Fruit fly (Drosophila melanogaster): ENCODE measurements around the gene OtopLa.

OtopLa gene

dm6 chrX:5593868-5594267 is 54.4 kb downstream of the OtopLa start, which contains the start of gene Vsx1 (continued):
- TF ChIP-seq sr (GFP tag; IDR thresholded peaks at IDR 0.05), result peak; percentile 55; the same call in 1 of the 3 replicates
- TF ChIP-seq seq (GFP tag; IDR thresholded peaks at IDR 0.05), result peak; percentile 56; the same call in 1 of the 2 replicates
- TF ChIP-seq twi (tag; optimal IDR thresholded peaks at IDR 0.05), result peak; percentile 27
- TF ChIP-seq crol (GFP tag; IDR thresholded peaks at IDR 0.05), result peak; percentile 64
- peak; percentile 35; the same call in 1 of the 3 replicates for TF ChIP-seq knrl (GFP tag; IDR thresholded peaks at IDR 0.05; ENCODE audit: partially characterized antibody)
- peak; percentile 96 for TF ChIP-seq Nf-YB (GFP tag; optimal IDR thresholded peaks at IDR 0.05)
- 0 out of 3 replicates have a peak, but pooled peaks have one; percentile 36 for TF ChIP-seq CG16813 (GFP tag; IDR thresholded peaks at IDR 0.05; ENCODE audit: partially characterized antibody)
- peak; percentile 95 for TF ChIP-seq phol (tag; optimal IDR thresholded peaks at IDR 0.05)
- TF ChIP-seq Scr (GFP tag; IDR thresholded peaks at IDR 0.05; ENCODE audit: partially characterized antibody), result no peak
- no peak for TF ChIP-seq Dll (GFP tag; IDR thresholded peaks at IDR 0.05; ENCODE audit: partially characterized antibody)
- TF ChIP-seq CG10321 (GFP tag; IDR thresholded peaks at IDR 0.05), result peak; percentile 98
- TF ChIP-seq CG42726 (GFP tag; IDR thresholded peaks at IDR 0.05; ENCODE audit: partially characterized antibody), result peak; percentile 61; the same call in 1 of the 2 replicates
- peak; percentile 70 for TF ChIP-seq zen (tag; optimal IDR thresholded peaks at IDR 0.05)
- no peak for TF ChIP-seq CG17829 (tag; optimal IDR thresholded peaks at IDR 0.05)
- peak; percentile 97 for TF ChIP-seq Nf-YC (tag; optimal IDR thresholded peaks at IDR 0.05)
- no peak for TF ChIP-seq nerfin-2 (GFP tag; IDR thresholded peaks at IDR 0.05; ENCODE audit: partially characterized antibody)
- peak; percentile 59 for TF ChIP-seq Deaf1 (tag; optimal IDR thresholded peaks at IDR 0.05)

- TF ChIP-seq wor (GFP tag; IDR thresholded peaks at IDR 0.05) (no peak), Kr (GFP tag; optimal IDR thresholded peaks at IDR 0.05) (no peak), NC2α (GFP tag; optimal IDR thresholded peaks at IDR 0.05) (no peak), prd (optimal IDR thresholded peaks at IDR 0.05) (no peak), prd (GFP tag; IDR thresholded peaks at IDR 0.05) (peak; percentile 64; the same call in 2 of the 3 replicates), Dad (GFP tag; optimal IDR thresholded peaks at IDR 0.05) (no peak), CG4707 (GFP tag; optimal IDR thresholded peaks at IDR 0.05) (no peak)
Observed at dm6 chrX:5589990-5590389, 58.3 kb downstream of the OtopLa start.

- TF ChIP-seq CTCF (GFP tag; optimal IDR thresholded peaks at IDR 0.05) (peak; percentile 86), Scr (GFP tag; IDR thresholded peaks at IDR 0.05; ENCODE audit: partially characterized antibody) (no peak), CG9609 (GFP tag; optimal IDR thresholded peaks at IDR 0.05) (no peak)
Observed at dm6 chrX:5588454-5588853, 59.8 kb downstream of the OtopLa start.

DNA sequence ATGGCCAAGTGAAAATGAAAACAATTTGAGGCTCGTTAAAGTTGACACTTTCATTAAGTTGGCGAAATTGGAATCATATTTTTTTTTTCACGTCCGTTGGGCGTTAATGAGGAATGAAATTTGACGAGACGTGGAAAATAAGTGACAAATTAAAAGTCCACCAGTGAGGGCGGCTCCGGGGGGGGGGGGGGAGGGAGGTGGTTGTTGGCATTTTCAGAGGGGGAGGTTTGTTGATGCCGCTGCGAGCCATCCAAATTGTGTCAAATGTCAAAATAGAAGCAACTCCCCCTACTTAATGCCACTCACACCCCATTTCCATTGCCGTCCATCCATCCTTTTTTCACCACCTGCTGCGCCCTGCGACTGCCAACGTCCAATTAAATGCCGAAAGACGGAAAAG is 61.3 kb downstream of the OtopLa start:
- TF ChIP-seq Nf-YC (tag; optimal IDR thresholded peaks at IDR 0.05), result peak; percentile 44
- TF ChIP-seq CG11093 (GFP tag; IDR thresholded peaks at IDR 0.05), result no peak
- TF ChIP-seq schlank (tag; optimal IDR thresholded peaks at IDR 0.05), result no peak
- TF ChIP-seq CG8089 (GFP tag; optimal IDR thresholded peaks at IDR 0.05), result no peak
- no peak for TF ChIP-seq CG8359 (GFP tag; optimal IDR thresholded peaks at IDR 0.05; ENCODE audit: borderline replicate concordance)
- TF ChIP-seq Nf-YB (GFP tag; optimal IDR thresholded peaks at IDR 0.05), result peak; percentile 75
- no peak for TF ChIP-seq CG17612 (GFP tag; IDR thresholded peaks at IDR 0.05)
- TF ChIP-seq CG10147 (GFP tag; optimal IDR thresholded peaks at IDR 0.05), result no peak
- TF ChIP-seq crol (GFP tag; IDR thresholded peaks at IDR 0.05), result peak; percentile 51; the same call in 1 of the 2 replicates
- no peak for TF ChIP-seq CG2116 (GFP tag; optimal IDR thresholded peaks at IDR 0.05)
- no peak for TF ChIP-seq CG11696 (GFP tag; IDR thresholded peaks at IDR 0.05)
- TF ChIP-seq tio (GFP tag; optimal IDR thresholded peaks at IDR 0.05), result no peak
- TF ChIP-seq HLH4C (GFP tag; IDR thresholded peaks at IDR 0.05; ENCODE audit: partially characterized antibody), result no peak
